Worm (Caenorhabditis elegans) whole organism, L4 larva: ENCODE data around the gene saeg-2.

Experiments used
- aly-2 ChIP-seq: sonication (generic microtip); optimal IDR thresholded peaks from 2 replicates; lab custom pipeline; 2018; ENCODE audit warnings: missing biosample characterization, missing genetic modification characterization
- ceh-32 ChIP-seq: sonication (generic microtip); optimal IDR thresholded peaks from 2 replicates; lab custom pipeline; 2016; ENCODE audit warnings: mild to moderate bottlenecking, missing genetic modification characterization, missing compliant biosample characterization; ENCODE audit not compliant: poor library complexity
- ceh-82 ChIP-seq: sonication (generic microtip); optimal IDR thresholded peaks from 2 replicates; lab custom pipeline; 2017; ENCODE audit warnings: missing biosample characterization, missing genetic modification characterization
- lin-13 ChIP-seq: fragments of 150-350 bp; optimal IDR thresholded peaks from 2 replicates; lab custom pipeline; 2014; ENCODE audit warnings: missing biosample characterization, missing genetic modification reagents, missing genetic modification characterization
- mdt-29 ChIP-seq: fragments of 200-800 bp; sonication (Bioruptor generic); IDR thresholded peaks from 2 replicates; pipeline ENCODE4 v1.3.6; 2022; ENCODE audit warnings: missing genetic modification reagents, missing genetic modification characterization, missing compliant biosample characterization
- mxl-3 ChIP-seq: fragments of 200-800 bp; sonication (Bioruptor generic); optimal IDR thresholded peaks from 2 replicates; lab custom pipeline; 2018; ENCODE audit warnings: mild to moderate bottlenecking, missing genetic modification characterization, missing compliant biosample characterization
- nhr-42 ChIP-seq: fragments of 200-800 bp; sonication (Bioruptor generic); IDR thresholded peaks from 2 replicates; pipeline ENCODE4 v1.3.6; 2022; ENCODE audit warnings: missing genetic modification characterization, missing compliant biosample characterization
- nhr-77 ChIP-seq: fragments of 150-350 bp; optimal IDR thresholded peaks from 2 replicates; lab custom pipeline; 2014; ENCODE audit warnings: missing biosample characterization, missing genetic modification characterization
- skn-1 ChIP-seq: fragments of 150-350 bp; optimal IDR thresholded peaks from 2 replicates; lab custom pipeline; 2014; ENCODE audit warnings: missing biosample characterization, missing genetic modification characterization
- spr-1 ChIP-seq: sonication (generic microtip); optimal IDR thresholded peaks from 2 replicates; lab custom pipeline; 2016; ENCODE audit warnings: mild to moderate bottlenecking, missing genetic modification characterization, missing compliant biosample characterization
- tra-1 ChIP-seq: fragments of 200-800 bp; sonication (Bioruptor generic); IDR thresholded peaks from 2 replicates; pipeline ENCODE4 v1.3.6; 2022; ENCODE audit warnings: missing genetic modification reagents, missing genetic modification characterization, missing compliant biosample characterization
- unc-130 ChIP-seq: sonication (generic microtip); optimal IDR thresholded peaks from 2 replicates; lab custom pipeline; 2016; ENCODE audit warnings: missing genetic modification reagents, missing genetic modification characterization, missing compliant biosample characterization
- zfp-3 ChIP-seq: fragments of 200-800 bp; sonication (Bioruptor generic); conservative IDR thresholded peaks from 2 replicates; pipeline ENCODE4 v1.3.6; 2022; ENCODE audit warnings: missing genetic modification reagents, missing genetic modification characterization, missing compliant biosample characterization
- ztf-11 ChIP-seq: fragments of 150-350 bp; optimal IDR thresholded peaks from 2 replicates; lab custom pipeline; 2014; ENCODE audit warnings: missing biosample characterization, missing genetic modification characterization

ce11 chrIII:9242675-9243074, 2.5 kb downstream of the saeg-2 start, which contains the start of gene dat-1:
- TF ChIP-seq aly-2 (tag; lab: Kevin White, UChicago) (no peak), spr-1 (tag; lab: Kevin White, UChicago) (no peak), zfp-3 (no peak), lin-13 (GFP tag; lab: Kevin White, UChicago) (no peak), ztf-11 (tag; lab: Kevin White, UChicago) (no peak), nhr-77 (tag; lab: Kevin White, UChicago) (no peak), mdt-29 (no peak), skn-1 (no peak), tra-1 (GFP tag; lab: Robert Waterston, UW) (no peak), unc-130 (GFP tag; lab: Kevin White, UChicago) (no peak), ceh-32 (tag; lab: Kevin White, UChicago) (no peak), ceh-82 (tag; lab: Kevin White, UChicago) (no peak), nhr-42 (no peak), mxl-3 (no peak)
